Worm (Caenorhabditis elegans) whole organism, L4 larva: Measurements from ENCODE around the gene ZK666.11.

ENCODE experiments used
- D1046.2 ChIP-seq: fragments of 200-800 bp; sonication (Bioruptor generic); IDR thresholded peaks from 2 replicates; pipeline ENCODE4 v1.3.6; 2022; ENCODE audit warnings: missing genetic modification characterization, missing compliant biosample characterization
- F26F4.8 ChIP-seq: fragments of 200-800 bp; sonication (Bioruptor generic); conservative IDR thresholded peaks from 2 replicates; pipeline ENCODE4 v1.3.6; 2022; ENCODE audit warnings: missing genetic modification characterization, missing compliant biosample characterization
- F44E2.7 ChIP-seq: fragments of 200-800 bp; sonication (Bioruptor generic); IDR thresholded peaks from 2 replicates; pipeline ENCODE4 v2.1.2; 2022; ENCODE audit warnings: missing genetic modification characterization, missing compliant biosample characterization
- T20F7.1 ChIP-seq: fragments of 200-800 bp; sonication (Bioruptor generic); optimal IDR thresholded peaks from 2 replicates; lab custom pipeline; 2018; ENCODE audit warnings: mild to moderate bottlenecking, missing genetic modification characterization, missing compliant biosample characterization
- T26A8.4 ChIP-seq: fragments of 200-800 bp; sonication (Bioruptor generic); IDR thresholded peaks from 2 replicates; pipeline ENCODE4 v1.3.6; 2022; ENCODE audit warnings: missing genetic modification characterization, missing compliant biosample characterization
- Y5F2A.4 ChIP-seq: fragments of 200-800 bp; sonication (Bioruptor generic); optimal IDR thresholded peaks from 2 replicates; lab custom pipeline; 2018; ENCODE audit warnings: mild to moderate bottlenecking, missing genetic modification characterization, missing compliant biosample characterization
- Y75B8A.6 ChIP-seq: fragments of 200-800 bp; sonication (Bioruptor generic); IDR thresholded peaks from 2 replicates; pipeline ENCODE4 v1.3.6; 2022; ENCODE audit warnings: missing genetic modification reagents, missing genetic modification characterization, missing compliant biosample characterization
- aha-1 ChIP-seq: fragments of 150-350 bp; peaks from one replicate; lab custom pipeline; 2014; ENCODE audit warnings: missing biosample characterization, missing genetic modification characterization
- attf-4 ChIP-seq: sonication (generic microtip); optimal IDR thresholded peaks from 3 replicates; lab custom pipeline; 2017; ENCODE audit warnings: missing biosample characterization, missing genetic modification characterization
- ces-1 ChIP-seq: fragments of 150-350 bp; sonication (generic microtip); optimal IDR thresholded peaks from 4 replicates; lab custom pipeline; 2014; ENCODE audit warnings: missing biosample characterization, missing genetic modification reagents, missing genetic modification characterization
- ctbp-1 ChIP-seq: fragments of 200-800 bp; sonication (Bioruptor generic); IDR thresholded peaks from 2 replicates; pipeline ENCODE4 v1.3.6; 2022; ENCODE audit warnings: missing genetic modification reagents, missing genetic modification characterization, missing compliant biosample characterization
- daf-16 ChIP-seq, 3 experiments: sonication (generic microtip); optimal IDR thresholded peaks; 2 replicates each; lab custom pipeline; 2016 to 2017; ENCODE audit warnings: missing genetic modification characterization in 3 of 3, missing genetic modification reagents in 3 of 3, mild to moderate bottlenecking in 2 of 3, missing compliant biosample characterization in 2 of 3, missing biosample characterization in 1 of 3, moderate library complexity in 1 of 3
- daf-8 ChIP-seq: fragments of 200-800 bp; sonication (Bioruptor generic); IDR thresholded peaks from 2 replicates; pipeline ENCODE4 v1.3.6; 2022; ENCODE audit warnings: missing genetic modification characterization, missing compliant biosample characterization
- dmd-6 ChIP-seq: fragments of 200-800 bp; sonication (Bioruptor generic); IDR thresholded peaks from 2 replicates; pipeline ENCODE4 v1.3.6; 2022; ENCODE audit warnings: missing genetic modification reagents, missing genetic modification characterization, missing compliant biosample characterization
- dmd-8 ChIP-seq: fragments of 200-800 bp; sonication (Bioruptor generic); IDR thresholded peaks from 2 replicates; pipeline ENCODE4 v1.3.6; 2022; ENCODE audit warnings: missing genetic modification characterization, missing compliant biosample characterization
- dpl-1 ChIP-seq: fragments of 150-350 bp; optimal IDR thresholded peaks from 2 replicates; lab custom pipeline; 2014; ENCODE audit warnings: missing biosample characterization, missing genetic modification reagents, missing genetic modification characterization
- dve-1 ChIP-seq: sonication (generic microtip); optimal IDR thresholded peaks from 2 replicates; lab custom pipeline; 2017; ENCODE audit warnings: antibody characterized with exemption, mild to moderate bottlenecking, missing genetic modification characterization, missing compliant biosample characterization; ENCODE audit not compliant: insufficient read depth
- egl-27 ChIP-seq: sonication (generic microtip); optimal IDR thresholded peaks from 3 replicates; lab custom pipeline; 2017; ENCODE audit warnings: missing biosample characterization, missing genetic modification reagents, missing genetic modification characterization
- fos-1 ChIP-seq: fragments of 150-350 bp; optimal IDR thresholded peaks from 2 replicates; lab custom pipeline; 2014; ENCODE audit warnings: missing biosample characterization, missing genetic modification characterization
- hif-1 ChIP-seq, 2 experiments: sonication (generic microtip); optimal IDR thresholded peaks; 2 replicates each; lab custom pipeline; 2016 to 2017; ENCODE audit warnings: missing compliant biosample characterization in 2 of 2, missing genetic modification characterization in 2 of 2, missing genetic modification reagents in 2 of 2, missing genotype in 2 of 2, mild to moderate bottlenecking in 1 of 2
- hlh-11 ChIP-seq: fragments of 200-800 bp; sonication (Bioruptor generic); optimal IDR thresholded peaks from 2 replicates; lab custom pipeline; 2018; ENCODE audit warnings: mild to moderate bottlenecking, missing genetic modification characterization, missing compliant biosample characterization
- lin-38 ChIP-seq: fragments of 200-800 bp; sonication (Bioruptor generic); IDR thresholded peaks from 2 replicates; pipeline ENCODE4 v1.3.6; 2022; ENCODE audit warnings: missing genetic modification reagents, missing genetic modification characterization, missing compliant biosample characterization
- lin-39 ChIP-seq: fragments of 150-350 bp; optimal IDR thresholded peaks from 2 replicates; lab custom pipeline; 2014; ENCODE audit warnings: missing biosample characterization, missing genetic modification reagents, missing genetic modification characterization
- lsy-2 ChIP-seq, 2 experiments: fragments of 150-350 bp in 1 of 2; sonication (generic microtip) in 1 of 2; optimal IDR thresholded peaks; 2 replicates each; lab custom pipeline; 2014 to 2017; ENCODE audit warnings: missing biosample characterization in 2 of 2, missing genetic modification characterization in 2 of 2
- madf-5 ChIP-seq, 2 experiments: fragments of 200-800 bp; sonication (Bioruptor generic); IDR thresholded peaks; 2 replicates each; pipeline ENCODE4 v1.3.6; 2022; ENCODE audit warnings: missing compliant biosample characterization in 2 of 2, missing genetic modification characterization in 2 of 2
- mdl-1 ChIP-seq, 2 experiments: fragments of 150-350 bp in 1 of 2; sonication (generic microtip) in 1 of 2; optimal IDR thresholded peaks; 2 replicates each; lab custom pipeline; 2014 to 2017; ENCODE audit warnings: missing biosample characterization in 2 of 2, missing genetic modification characterization in 2 of 2
- mep-1 ChIP-seq: fragments of 150-350 bp; sonication (generic microtip); optimal IDR thresholded peaks from 3 replicates; lab custom pipeline; 2014; ENCODE audit warnings: missing biosample characterization, missing genetic modification characterization
- mes-2 ChIP-seq: sonication (generic microtip); optimal IDR thresholded peaks from 2 replicates; lab custom pipeline; 2016; ENCODE audit warnings: missing genotype, mild to moderate bottlenecking, missing genetic modification characterization, missing compliant biosample characterization; ENCODE audit not compliant: poor library complexity, severe bottlenecking
- mxl-2 ChIP-seq: fragments of 200-800 bp; sonication (Bioruptor generic); conservative IDR thresholded peaks from 2 replicates; pipeline ENCODE4 v1.3.6; 2022; ENCODE audit warnings: missing genetic modification reagents, missing genetic modification characterization, missing compliant biosample characterization
- nhr-10 ChIP-seq: fragments of 150-350 bp; optimal IDR thresholded peaks from 2 replicates; lab custom pipeline; 2014; ENCODE audit warnings: missing biosample characterization, missing genetic modification characterization
- nhr-102 ChIP-seq: sonication (generic microtip); optimal IDR thresholded peaks from 2 replicates; lab custom pipeline; 2016; ENCODE audit warnings: mild to moderate bottlenecking, missing genetic modification characterization, moderate library complexity, missing compliant biosample characterization
- nhr-11 ChIP-seq: fragments of 150-350 bp; optimal IDR thresholded peaks from 2 replicates; lab custom pipeline; 2014; ENCODE audit warnings: missing biosample characterization, missing genetic modification characterization
- nhr-237 ChIP-seq: sonication (generic microtip); optimal IDR thresholded peaks from 2 replicates; lab custom pipeline; 2017; ENCODE audit warnings: missing biosample characterization, missing genetic modification characterization
- nhr-28 ChIP-seq: fragments of 150-350 bp; optimal IDR thresholded peaks from 2 replicates; lab custom pipeline; 2014; ENCODE audit warnings: missing biosample characterization, missing genetic modification characterization
- nhr-48 ChIP-seq: sonication (generic microtip); optimal IDR thresholded peaks from 2 replicates; lab custom pipeline; 2016; ENCODE audit warnings: mild to moderate bottlenecking, missing genetic modification characterization, missing compliant biosample characterization
- nhr-6 ChIP-seq: fragments of 150-350 bp; optimal IDR thresholded peaks from 2 replicates; lab custom pipeline; 2014; ENCODE audit warnings: missing biosample characterization, missing genetic modification characterization
- nhr-77 ChIP-seq: fragments of 150-350 bp; optimal IDR thresholded peaks from 2 replicates; lab custom pipeline; 2014; ENCODE audit warnings: missing biosample characterization, missing genetic modification characterization
- pha-4 ChIP-seq, 2 experiments: fragments of 150-350 bp in 1 of 2; fragments of 200-800 bp in 1 of 2; sonication (Bioruptor generic) in 1 of 2; IDR thresholded peaks in 1 of 2; optimal IDR thresholded peaks in 1 of 2; 2 replicates each; pipeline versions ENCODE4 v1.3.6 to Lab custom; 2014 to 2022; ENCODE audit warnings: missing genetic modification characterization in 2 of 2, missing genetic modification reagents in 2 of 2, missing biosample characterization in 1 of 2, missing compliant biosample characterization in 1 of 2
- php-3 ChIP-seq: fragments of 200-800 bp; sonication (Bioruptor generic); IDR thresholded peaks from 2 replicates; pipeline ENCODE4 v1.3.6; 2022; ENCODE audit warnings: missing genetic modification reagents, missing genetic modification characterization, missing compliant biosample characterization
- pqm-1 ChIP-seq: sonication (generic microtip); optimal IDR thresholded peaks from 2 replicates; lab custom pipeline; 2017; ENCODE audit warnings: missing biosample characterization, missing genetic modification characterization
- rbr-2 ChIP-seq: sonication (generic microtip); optimal IDR thresholded peaks from 2 replicates; lab custom pipeline; 2016; ENCODE audit warnings: missing genotype, missing genetic modification characterization, missing compliant biosample characterization
- saeg-2 ChIP-seq: fragments of 200-800 bp; sonication (Bioruptor generic); IDR thresholded peaks from 2 replicates; pipeline ENCODE4 v1.3.6; 2022; ENCODE audit warnings: missing genetic modification reagents, missing genetic modification characterization, missing compliant biosample characterization
- skn-1 ChIP-seq: fragments of 150-350 bp; optimal IDR thresholded peaks from 2 replicates; lab custom pipeline; 2014; ENCODE audit warnings: missing biosample characterization, missing genetic modification characterization
- tag-97 ChIP-seq: fragments of 200-800 bp; sonication (Bioruptor generic); IDR thresholded peaks from 2 replicates; pipeline ENCODE4 v1.3.6; 2022; ENCODE audit warnings: missing genetic modification characterization, missing compliant biosample characterization
- tra-1 ChIP-seq: fragments of 200-800 bp; sonication (Bioruptor generic); IDR thresholded peaks from 2 replicates; pipeline ENCODE4 v1.3.6; 2022; ENCODE audit warnings: missing genetic modification reagents, missing genetic modification characterization, missing compliant biosample characterization
- unc-130 ChIP-seq: sonication (generic microtip); optimal IDR thresholded peaks from 2 replicates; lab custom pipeline; 2016; ENCODE audit warnings: missing genetic modification reagents, missing genetic modification characterization, missing compliant biosample characterization
- unc-39 ChIP-seq: sonication (generic microtip); optimal IDR thresholded peaks from 2 replicates; lab custom pipeline; 2017; ENCODE audit warnings: missing biosample characterization, missing genetic modification characterization
- zag-1 ChIP-seq: fragments of 150-350 bp; optimal IDR thresholded peaks from 2 replicates; lab custom pipeline; 2014; ENCODE audit warnings: missing biosample characterization, missing genetic modification characterization
- zfp-3 ChIP-seq: fragments of 200-800 bp; sonication (Bioruptor generic); conservative IDR thresholded peaks from 2 replicates; pipeline ENCODE4 v1.3.6; 2022; ENCODE audit warnings: missing genetic modification reagents, missing genetic modification characterization, missing compliant biosample characterization
- zip-11 ChIP-seq: fragments of 200-800 bp; sonication (Bioruptor generic); IDR thresholded peaks from 2 replicates; pipeline ENCODE4 v1.3.6; 2022; ENCODE audit warnings: missing genetic modification characterization, missing compliant biosample characterization

The ZK666.11 gene

DNA sequence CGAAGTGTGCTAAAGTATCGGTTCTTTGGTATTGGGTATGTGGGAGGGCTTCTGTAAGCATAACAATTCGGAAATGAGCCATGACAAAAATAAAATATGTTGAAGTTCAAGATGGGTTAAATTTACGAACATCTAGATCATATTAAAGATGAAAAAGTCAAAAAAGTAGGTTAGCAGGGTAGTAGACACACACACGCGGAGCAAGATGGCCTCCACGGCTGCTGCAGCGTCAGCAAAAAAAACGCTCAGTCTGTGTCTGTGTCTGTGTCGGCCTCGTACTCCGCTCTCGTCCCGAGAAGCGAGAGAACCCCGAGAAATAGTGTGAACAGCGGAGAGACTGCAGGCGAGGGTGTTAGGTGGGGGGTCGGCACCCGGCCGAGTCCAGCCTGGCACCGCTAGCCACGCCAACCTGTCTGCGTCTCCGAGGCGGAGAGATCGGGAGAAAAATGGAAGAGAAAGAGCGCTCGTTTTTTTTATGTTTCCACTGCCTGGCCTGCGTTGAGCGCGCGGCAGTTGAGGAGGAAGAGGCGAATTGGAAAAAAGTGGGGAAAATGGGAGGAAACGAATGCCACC, 20.3 kb downstream of the ZK666.11 start, which contains the start of gene myrf-1 (continued):
- TF ChIP-seq hlh-11 (tag; lab: Kevin White, UChicago), result peak; percentile 98
- TF ChIP-seq F26F4.8 (GFP tag; lab: Robert Waterston, UW), result 0 out of 2 replicates have a peak, but pooled peaks have one; percentile 14
- TF ChIP-seq ctbp-1 (GFP tag; lab: Robert Waterston, UW), result peak; percentile 91
- TF ChIP-seq hif-1 (tag; optimal IDR thresholded peaks at IDR 0.05; lab: Kevin White, UChicago), result peak in 1 of 2 experiments; percentile 88
- peak; percentile 84 for TF ChIP-seq dmd-6 (GFP tag; lab: Robert Waterston, UW)
- peak; percentile 81 for TF ChIP-seq mes-2 (tag; lab: Kevin White, UChicago)
- peak; percentile 78 for TF ChIP-seq nhr-48
- TF ChIP-seq madf-5 (GFP tag; IDR thresholded peaks at IDR 0.05; lab: Robert Waterston, UW), result 0 out of 4 replicates have a peak, but pooled peaks of 1 of the 2 experiments have one; percentile 73
- TF ChIP-seq T26A8.4 (GFP tag; lab: Robert Waterston, UW), result peak; percentile 90
- peak; percentile 95 for TF ChIP-seq nhr-11 (tag; lab: Kevin White, UChicago)
- TF ChIP-seq skn-1 (tag; lab: Kevin White, UChicago), result no peak
- peak; percentile 85 for TF ChIP-seq pha-4 (GFP tag; IDR thresholded peaks at IDR 0.05; lab: Robert Waterston, UW)
- peak; percentile 32 for TF ChIP-seq pha-4 (tag; optimal IDR thresholded peaks at IDR 0.05; lab: Kevin White, UChicago)
- 0 out of 2 replicates have a peak, but pooled peaks have one; percentile 44 for TF ChIP-seq dmd-8 (GFP tag; lab: Robert Waterston, UW)
- peak; percentile 39 for TF ChIP-seq daf-16 (GFP tag; optimal IDR thresholded peaks at IDR 0.05; lab: Kevin White, UChicago)
- peak; percentile 50 for TF ChIP-seq daf-16 (tag; optimal IDR thresholded peaks at IDR 0.05; lab: Kevin White, UChicago)
- TF ChIP-seq Y5F2A.4 (GFP tag; lab: Kevin White, UChicago), result no peak
- TF ChIP-seq pqm-1 (tag; lab: Kevin White, UChicago), result peak; percentile 19
- peak; percentile 60; the same call in 1 of the 2 replicates for TF ChIP-seq php-3 (GFP tag; lab: Robert Waterston, UW)
- no peak for TF ChIP-seq F44E2.7 (GFP tag; lab: Robert Waterston, UW)
- no peak for TF ChIP-seq tag-97
- TF ChIP-seq aha-1, result peak; percentile 99
- peak; percentile 73; the same call in 1 of the 2 replicates for TF ChIP-seq tra-1 (GFP tag; lab: Robert Waterston, UW)
- peak; percentile 83 for TF ChIP-seq nhr-28 (tag; lab: Kevin White, UChicago)
- TF ChIP-seq D1046.2 (GFP tag; lab: Robert Waterston, UW), result no peak
- TF ChIP-seq zfp-3 (GFP tag; lab: Robert Waterston, UW), result no peak
- TF ChIP-seq rbr-2 (tag; lab: Kevin White, UChicago), result peak; percentile 92
- peak; percentile 91 for TF ChIP-seq mep-1
- TF ChIP-seq nhr-6 (tag; lab: Kevin White, UChicago), result peak; percentile 60
- TF ChIP-seq nhr-77 (tag; lab: Kevin White, UChicago), result peak; percentile 89
- TF ChIP-seq egl-27 (tag; lab: Kevin White, UChicago), result no peak
- peak; percentile 86 for TF ChIP-seq dve-1
- no peak for TF ChIP-seq nhr-237 (tag; lab: Kevin White, UChicago)
- TF ChIP-seq mdl-1 (tag; optimal IDR thresholded peaks at IDR 0.05; lab: Kevin White, UChicago), result peak; percentile 59 to 92
- no peak for TF ChIP-seq fos-1 (tag; lab: Kevin White, UChicago)
- TF ChIP-seq lin-38 (GFP tag; lab: Robert Waterston, UW), result peak; percentile 63
- no peak for TF ChIP-seq Y75B8A.6
- TF ChIP-seq nhr-102 (tag; lab: Kevin White, UChicago), result peak; percentile 63
- no peak; the same call in 1 of the 2 replicates for TF ChIP-seq mxl-2
- TF ChIP-seq zag-1 (tag; lab: Kevin White, UChicago), result no peak
- no peak for TF ChIP-seq unc-39 (tag; lab: Kevin White, UChicago)
- peak; percentile 49 for TF ChIP-seq dpl-1 (GFP tag; lab: Kevin White, UChicago)
- TF ChIP-seq attf-4, result no peak
- no peak for TF ChIP-seq nhr-10
- no peak for TF ChIP-seq lin-39 (tag; lab: Kevin White, UChicago)
- TF ChIP-seq ces-1, result no peak
- peak; percentile 44 for TF ChIP-seq T20F7.1
- no peak for TF ChIP-seq unc-130
- TF ChIP-seq zip-11, result no peak
- TF ChIP-seq lsy-2 (tag; optimal IDR thresholded peaks at IDR 0.05; lab: Kevin White, UChicago), result peak; percentile 25 to 74
- TF ChIP-seq saeg-2 (GFP tag; lab: Robert Waterston, UW), result peak; percentile 84; the same call in 1 of the 2 replicates
- TF ChIP-seq daf-8, result no peak
